Worm (Caenorhabditis elegans) whole organism, late embryonic: ENCODE data around the gene C36B7.6.

Experiments
- C08G9.2 ChIP-seq: sonication (generic microtip); optimal IDR thresholded peaks from 2 replicates; lab custom pipeline; 2016; ENCODE audit warnings: mild to moderate bottlenecking, missing genetic modification characterization, moderate library complexity, missing compliant biosample characterization
- C38D4.7 ChIP-seq: fragments of 200-800 bp; sonication (Bioruptor generic); optimal IDR thresholded peaks from 2 replicates; lab custom pipeline; 2018; ENCODE audit warnings: mild to moderate bottlenecking, missing genetic modification characterization, moderate library complexity, missing compliant biosample characterization
- K02D7.2 ChIP-seq: sonication (generic microtip); optimal IDR thresholded peaks from 2 replicates; lab custom pipeline; 2017; ENCODE audit warnings: mild to moderate bottlenecking, missing genetic modification characterization, missing compliant biosample characterization
- K09A11.1 ChIP-seq: sonication (generic microtip); optimal IDR thresholded peaks from 2 replicates; lab custom pipeline; 2017; ENCODE audit warnings: antibody characterized with exemption, mild to moderate bottlenecking, missing genetic modification characterization, missing compliant biosample characterization; ENCODE audit not compliant: insufficient read depth
- ceh-14 ChIP-seq: sonication (generic microtip); optimal IDR thresholded peaks from 2 replicates; lab custom pipeline; 2016; ENCODE audit warnings: missing genotype, missing genetic modification characterization, missing compliant biosample characterization
- ceh-22 ChIP-seq: sonication (generic microtip); optimal IDR thresholded peaks from 2 replicates; lab custom pipeline; 2017; ENCODE audit warnings: missing biosample characterization, missing genetic modification characterization
- ceh-24 ChIP-seq: sonication (generic microtip); optimal IDR thresholded peaks from 2 replicates; lab custom pipeline; 2016; ENCODE audit warnings: mild to moderate bottlenecking, missing genetic modification characterization, missing compliant biosample characterization
- ceh-30 ChIP-seq: fragments of 150-350 bp; optimal IDR thresholded peaks from 2 replicates; lab custom pipeline; 2014; ENCODE audit warnings: missing biosample characterization, missing genetic modification characterization
- ceh-34 ChIP-seq: sonication (generic microtip); optimal IDR thresholded peaks from 2 replicates; lab custom pipeline; 2016; ENCODE audit warnings: mild to moderate bottlenecking, missing genetic modification characterization, missing compliant biosample characterization
- ceh-45 ChIP-seq: fragments of 200-800 bp; sonication (Bioruptor generic); IDR thresholded peaks from 2 replicates; pipeline ENCODE4 v1.3.6; 2022; ENCODE audit warnings: missing genetic modification reagents, missing genetic modification characterization, missing compliant biosample characterization
- ceh-48 ChIP-seq: sonication (generic microtip); optimal IDR thresholded peaks from 2 replicates; lab custom pipeline; 2016; ENCODE audit warnings: missing genetic modification characterization, inconsistent platforms, missing compliant biosample characterization
- ceh-6 ChIP-seq: fragments of 200-800 bp; sonication (Bioruptor generic); optimal IDR thresholded peaks from 2 replicates; lab custom pipeline; 2018; ENCODE audit warnings: mild to moderate bottlenecking, missing genetic modification characterization, missing compliant biosample characterization
- che-1 ChIP-seq: sonication (generic microtip); optimal IDR thresholded peaks from 2 replicates; lab custom pipeline; 2016; ENCODE audit warnings: mild to moderate bottlenecking, missing genetic modification characterization, missing compliant biosample characterization
- dmd-4 ChIP-seq: sonication (generic microtip); optimal IDR thresholded peaks from 2 replicates; lab custom pipeline; 2016; ENCODE audit warnings: borderline replicate concordance, missing genetic modification characterization, missing compliant biosample characterization
- dve-1 ChIP-seq: sonication (generic microtip); optimal IDR thresholded peaks from 2 replicates; lab custom pipeline; 2017; ENCODE audit warnings: antibody characterized with exemption, mild to moderate bottlenecking, missing genetic modification characterization, missing compliant biosample characterization
- elt-2 ChIP-seq: sonication (generic microtip); optimal IDR thresholded peaks from 2 replicates; lab custom pipeline; 2016; ENCODE audit warnings: missing genetic modification reagents, missing genetic modification characterization, missing compliant biosample characterization
- eyg-1 ChIP-seq: sonication (generic microtip); optimal IDR thresholded peaks from 2 replicates; lab custom pipeline; 2016; ENCODE audit warnings: missing genotype, missing genetic modification characterization, missing compliant biosample characterization
- fax-1 ChIP-seq: sonication (generic microtip); optimal IDR thresholded peaks from 2 replicates; lab custom pipeline; 2016; ENCODE audit warnings: missing genotype, missing genetic modification characterization, missing compliant biosample characterization
- fkh-6 ChIP-seq: sonication (generic microtip); optimal IDR thresholded peaks from 2 replicates; lab custom pipeline; 2016; ENCODE audit warnings: missing genetic modification characterization, missing compliant biosample characterization
- gmeb-2 ChIP-seq: sonication (generic microtip); optimal IDR thresholded peaks from 2 replicates; lab custom pipeline; 2016; ENCODE audit warnings: missing genetic modification characterization, inconsistent platforms, missing compliant biosample characterization
- hlh-13 ChIP-seq: fragments of 200-800 bp; sonication (Bioruptor generic); optimal IDR thresholded peaks from 2 replicates; lab custom pipeline; 2018; ENCODE audit warnings: mild to moderate bottlenecking, missing genetic modification characterization, missing compliant biosample characterization
- hlh-15 ChIP-seq: sonication (generic microtip); optimal IDR thresholded peaks from 2 replicates; lab custom pipeline; 2016; ENCODE audit warnings: missing genetic modification characterization, missing compliant biosample characterization
- hlh-30 ChIP-seq: sonication (generic microtip); optimal IDR thresholded peaks from 2 replicates; lab custom pipeline; 2017; ENCODE audit warnings: antibody characterized with exemption, missing genetic modification characterization, missing compliant biosample characterization; ENCODE audit not compliant: insufficient read depth
- hlh-6 ChIP-seq: sonication (generic microtip); optimal IDR thresholded peaks from 2 replicates; lab custom pipeline; 2016; ENCODE audit warnings: missing genotype, missing genetic modification characterization, missing compliant biosample characterization
- madf-2 ChIP-seq: sonication (generic microtip); optimal IDR thresholded peaks from 2 replicates; lab custom pipeline; 2017; ENCODE audit warnings: missing genetic modification characterization, missing compliant biosample characterization
- nfya-1 ChIP-seq: sonication (generic microtip); optimal IDR thresholded peaks from 2 replicates; lab custom pipeline; 2017; ENCODE audit warnings: missing genetic modification characterization, mild to moderate bottlenecking, missing compliant biosample characterization, antibody characterized with exemption, moderate library complexity
- nhr-11 ChIP-seq: fragments of 150-350 bp; optimal IDR thresholded peaks from 2 replicates; lab custom pipeline; 2014; ENCODE audit warnings: missing biosample characterization, missing genetic modification characterization
- pax-1 ChIP-seq: fragments of 150-350 bp; optimal IDR thresholded peaks from 2 replicates; lab custom pipeline; 2014; ENCODE audit warnings: missing biosample characterization, missing genetic modification characterization
- pha-4 ChIP-seq: fragments of 150-350 bp; optimal IDR thresholded peaks from 2 replicates; lab custom pipeline; 2018; ENCODE audit warnings: missing biosample characterization, missing genetic modification reagents, missing genetic modification characterization
- pqm-1 ChIP-seq: sonication (generic microtip); optimal IDR thresholded peaks from 2 replicates; lab custom pipeline; 2016; ENCODE audit warnings: missing genetic modification characterization, missing compliant biosample characterization
- pros-1 ChIP-seq: fragments of 150-350 bp; optimal IDR thresholded peaks from 2 replicates; lab custom pipeline; 2014; ENCODE audit warnings: missing biosample characterization, missing genetic modification reagents, missing genetic modification characterization
- ref-2 ChIP-seq: sonication (generic microtip); optimal IDR thresholded peaks from 2 replicates; lab custom pipeline; 2016; ENCODE audit warnings: missing genetic modification characterization, missing compliant biosample characterization
- sdc-2 ChIP-seq: sonication (generic microtip); optimal IDR thresholded peaks from 2 replicates; lab custom pipeline; 2016; ENCODE audit warnings: missing genotype, missing genetic modification characterization, missing compliant biosample characterization
- syd-9 ChIP-seq: sonication (generic microtip); optimal IDR thresholded peaks from 2 replicates; lab custom pipeline; 2016; ENCODE audit warnings: mild to moderate bottlenecking, missing genetic modification characterization, moderate library complexity, missing compliant biosample characterization
- tbx-2 ChIP-seq: sonication (generic microtip); optimal IDR thresholded peaks from 2 replicates; lab custom pipeline; 2016; ENCODE audit warnings: missing genetic modification characterization, missing compliant biosample characterization
- tbx-7 ChIP-seq: sonication (generic microtip); optimal IDR thresholded peaks from 2 replicates; lab custom pipeline; 2016; ENCODE audit warnings: missing genotype, missing genetic modification characterization, missing compliant biosample characterization
- ttx-3 ChIP-seq: sonication (generic microtip); optimal IDR thresholded peaks from 2 replicates; lab custom pipeline; 2016; ENCODE audit warnings: missing genetic modification reagents, missing genetic modification characterization, missing compliant biosample characterization
- unc-3 ChIP-seq, 2 experiments: fragments of 200-800 bp in 1 of 2; sonication (Bioruptor generic) in 1 of 2; sonication (generic microtip) in 1 of 2; conservative IDR thresholded peaks in 1 of 2; optimal IDR thresholded peaks in 1 of 2; 2 replicates each; pipeline versions ENCODE4 v1.3.6 to Lab custom; 2016 to 2022; ENCODE audit warnings: missing compliant biosample characterization in 2 of 2, missing genetic modification characterization in 2 of 2, missing genetic modification reagents in 1 of 2
- unc-42 ChIP-seq: sonication (generic microtip); optimal IDR thresholded peaks from 2 replicates; lab custom pipeline; 2016; ENCODE audit warnings: missing genotype, missing genetic modification characterization, missing compliant biosample characterization
- unc-86 ChIP-seq: sonication (generic microtip); optimal IDR thresholded peaks from 2 replicates; lab custom pipeline; 2016; ENCODE audit warnings: missing genetic modification characterization, missing compliant biosample characterization
- zip-5 ChIP-seq: sonication (generic microtip); optimal IDR thresholded peaks from 2 replicates; lab custom pipeline; 2016; ENCODE audit warnings: missing genetic modification characterization, missing compliant biosample characterization
- ztf-16 ChIP-seq: sonication (generic microtip); optimal IDR thresholded peaks from 2 replicates; lab custom pipeline; 2017; ENCODE audit warnings: missing genetic modification characterization, missing compliant biosample characterization

C36B7.6 gene

ce11 chrX:7139614-7140013 is 39.5 kb upstream of the C36B7.6 start, which contains the start of gene clec-86:
Gene clec-86 (plus strand): TSS chrX:7139875.
- TF ChIP-seq hlh-30 (tag; lab: Kevin White, UChicago) (no peak), elt-2 (tag; lab: Kevin White, UChicago) (peak; percentile 53), pqm-1 (tag; lab: Kevin White, UChicago) (peak; percentile 23), dve-1 (peak; percentile 3)

- TF ChIP-seq madf-2 (tag; lab: Kevin White, UChicago) (no peak), ceh-6 (GFP tag; lab: Kevin White, UChicago) (no peak), hlh-13 (GFP tag; lab: Kevin White, UChicago) (no peak), pha-4 (tag; lab: Kevin White, UChicago) (no peak), K02D7.2 (tag; lab: Kevin White, UChicago) (no peak), ref-2 (tag; lab: Kevin White, UChicago) (no peak), syd-9 (tag; lab: Kevin White, UChicago) (no peak), ceh-45 (GFP tag; lab: Robert Waterston, UW) (no peak), ceh-34 (tag; lab: Kevin White, UChicago) (no peak), ztf-16 (no peak), tbx-2 (tag; lab: Kevin White, UChicago) (no peak), ceh-22 (no peak), unc-86 (no peak), ceh-14 (tag; lab: Kevin White, UChicago) (no peak), fkh-6 (tag; lab: Kevin White, UChicago) (no peak), hlh-15 (no peak), pros-1 (tag; lab: Kevin White, UChicago) (no peak), hlh-6 (tag; lab: Kevin White, UChicago) (no peak), K09A11.1 (no peak), ceh-30 (tag; lab: Kevin White, UChicago) (no peak)
Measured at ce11 chrX:7131206-7131605, 31.1 kb upstream of the C36B7.6 start.

ce11 chrX:7129460-7129859 is 29.3 kb upstream of the C36B7.6 start:
- TF ChIP-seq hlh-6 (tag; lab: Kevin White, UChicago) (no peak), fax-1 (tag; lab: Kevin White, UChicago) (no peak), ceh-24 (tag; lab: Kevin White, UChicago) (no peak), C08G9.2 (tag; lab: Kevin White, UChicago) (no peak), fkh-6 (tag; lab: Kevin White, UChicago) (no peak), ceh-22 (no peak), unc-86 (no peak), eyg-1 (tag; lab: Kevin White, UChicago) (no peak), ztf-16 (no peak), pax-1 (tag; lab: Kevin White, UChicago) (no peak), nfya-1 (tag; lab: Kevin White, UChicago) (no peak), gmeb-2 (tag; lab: Kevin White, UChicago) (no peak), tbx-7 (no peak), pros-1 (tag; lab: Kevin White, UChicago) (no peak), ceh-6 (GFP tag; lab: Kevin White, UChicago) (no peak), ceh-48 (tag; lab: Kevin White, UChicago) (no peak), K09A11.1 (no peak)

- TF ChIP-seq unc-3 (GFP tag; conservative IDR thresholded peaks at IDR 0.05; lab: Robert Waterston, UW) (no peak), unc-3 (tag; optimal IDR thresholded peaks at IDR 0.05; lab: Kevin White, UChicago) (no peak), ceh-6 (GFP tag; lab: Kevin White, UChicago) (no peak), ref-2 (tag; lab: Kevin White, UChicago) (no peak), nfya-1 (tag; lab: Kevin White, UChicago) (no peak), unc-42 (no peak), nhr-11 (no peak), C38D4.7 (no peak), hlh-13 (GFP tag; lab: Kevin White, UChicago) (no peak), sdc-2 (tag; lab: Kevin White, UChicago) (no peak), gmeb-2 (tag; lab: Kevin White, UChicago) (no peak), ztf-16 (no peak), eyg-1 (tag; lab: Kevin White, UChicago) (no peak), ttx-3 (tag; lab: Kevin White, UChicago) (no peak), unc-86 (no peak), dmd-4 (tag; lab: Kevin White, UChicago) (no peak), zip-5 (tag; lab: Kevin White, UChicago) (no peak), che-1 (tag; lab: Kevin White, UChicago) (no peak)
Measured at ce11 chrX:7128615-7129014, 28.5 kb upstream of the C36B7.6 start.
